Fruit fly (Drosophila melanogaster) whole organism, prepupa: ENCODE measurements around the gene Adhr.

ENCODE experiments used
- CG10631 ChIP-seq: fragments of 200-800 bp; sonication (Bioruptor generic); optimal IDR thresholded peaks from 2 replicates; lab custom pipeline; 2016; ENCODE audit warnings: missing biosample characterization, missing genetic modification characterization
- CG10669 ChIP-seq: fragments of 200-800 bp; sonication (Bioruptor generic); optimal IDR thresholded peaks from 3 replicates; lab custom pipeline; 2018; ENCODE audit warnings: missing biosample characterization, mild to moderate bottlenecking, missing genetic modification characterization, moderate library complexity
- CG11902 ChIP-seq: fragments of 200-800 bp; sonication (Bioruptor generic); optimal IDR thresholded peaks from 3 replicates; lab custom pipeline; 2016; ENCODE audit warnings: missing biosample characterization, missing genetic modification characterization
- CG15336 ChIP-seq: fragments of 200-800 bp; sonication (Bioruptor generic); IDR thresholded peaks from 2 replicates; pipeline ENCODE4 v1.3.6; 2022; ENCODE audit warnings: missing biosample characterization, missing genetic modification characterization
- CG3032 ChIP-seq: fragments of 200-800 bp; optimal IDR thresholded peaks from 2 replicates; lab custom pipeline; 2019; ENCODE audit warnings: missing biosample characterization, mild to moderate bottlenecking, missing genetic modification characterization, moderate library complexity
- CG31627 ChIP-seq: fragments of 200-800 bp; sonication (Bioruptor generic); optimal IDR thresholded peaks from 3 replicates; lab custom pipeline; 2016; ENCODE audit warnings: missing biosample characterization, missing genetic modification characterization
- CG32006 ChIP-seq: fragments of 200-800 bp; sonication (Bioruptor generic); optimal IDR thresholded peaks from 3 replicates; lab custom pipeline; 2017; ENCODE audit warnings: missing biosample characterization, mild to moderate bottlenecking, missing genetic modification characterization
- CG3919 ChIP-seq: fragments of 200-800 bp; sonication (Bioruptor generic); optimal IDR thresholded peaks from 3 replicates; lab custom pipeline; 2016; ENCODE audit warnings: missing biosample characterization, missing genetic modification characterization
- CG6163 ChIP-seq: fragments of 200-800 bp; sonication (Bioruptor generic); IDR thresholded peaks from 3 replicates; pipeline ENCODE4 v1.3.6; 2022; ENCODE audit warnings: missing biosample characterization, missing genetic modification characterization
- CG6276 ChIP-seq: fragments of 200-800 bp; sonication (Bioruptor generic); optimal IDR thresholded peaks from 2 replicates; lab custom pipeline; 2017; ENCODE audit warnings: missing biosample characterization, mild to moderate bottlenecking, missing genetic modification characterization
- CG6792 ChIP-seq: fragments of 200-800 bp; sonication (Bioruptor generic); optimal IDR thresholded peaks from 3 replicates; lab custom pipeline; 2016; ENCODE audit warnings: missing biosample characterization, missing genetic modification characterization
- CG6808 ChIP-seq: fragments of 200-800 bp; sonication (Bioruptor generic); optimal IDR thresholded peaks from 3 replicates; lab custom pipeline; 2017; ENCODE audit warnings: missing biosample characterization, missing genetic modification characterization, mild to moderate bottlenecking, moderate library complexity, missing genetic modification reagents
- CG6854 ChIP-seq: fragments of 200-800 bp; sonication (Bioruptor generic); optimal IDR thresholded peaks from 2 replicates; lab custom pipeline; 2017; ENCODE audit warnings: missing biosample characterization, mild to moderate bottlenecking, missing genetic modification characterization
- CG8319 ChIP-seq: fragments of 200-800 bp; sonication (Bioruptor generic); optimal IDR thresholded peaks from 3 replicates; lab custom pipeline; 2016; ENCODE audit warnings: missing biosample characterization, missing genetic modification characterization
- CG8632 ChIP-seq: fragments of 200-800 bp; sonication (Bioruptor generic); optimal IDR thresholded peaks from 3 replicates; lab custom pipeline; 2016; ENCODE audit warnings: missing biosample characterization, missing genetic modification characterization
- Eip78C ChIP-seq: fragments of 200-800 bp; sonication (Bioruptor generic); peaks from one replicate; lab custom pipeline; 2016; ENCODE audit warnings: missing biosample characterization, missing genetic modification characterization
- Eip93F ChIP-seq: fragments of 200-800 bp; sonication (Bioruptor generic); optimal IDR thresholded peaks from 2 replicates; lab custom pipeline; 2016; ENCODE audit warnings: missing biosample characterization, mild to moderate bottlenecking, missing genetic modification characterization
- Ets21C ChIP-seq: fragments of 200-800 bp; sonication (Bioruptor generic); optimal IDR thresholded peaks from 3 replicates; lab custom pipeline; 2016; ENCODE audit warnings: missing biosample characterization, missing genetic modification characterization
- Ets96B ChIP-seq: fragments of 200-800 bp; optimal IDR thresholded peaks from 2 replicates; lab custom pipeline; 2019; ENCODE audit warnings: missing biosample characterization, mild to moderate bottlenecking, missing genetic modification characterization, moderate library complexity
- Gug ChIP-seq: fragments of 200-800 bp; sonication (Bioruptor generic); IDR thresholded peaks from 2 replicates; pipeline ENCODE4 v1.3.6; 2022; ENCODE audit warnings: missing biosample characterization, missing genetic modification characterization
- Hr38 ChIP-seq: sonication (Bioruptor generic); optimal IDR thresholded peaks from 2 replicates; lab custom pipeline; 2016; ENCODE audit warnings: missing biosample characterization, missing genetic modification characterization
- Hr39 ChIP-seq: fragments of 200-800 bp; sonication (Bioruptor generic); optimal IDR thresholded peaks from 2 replicates; lab custom pipeline; 2016; ENCODE audit warnings: missing biosample characterization, missing genetic modification characterization
- Lpt ChIP-seq: fragments of 200-800 bp; sonication (Bioruptor generic); optimal IDR thresholded peaks from 3 replicates; lab custom pipeline; 2016; ENCODE audit warnings: missing biosample characterization, missing genetic modification characterization
- OdsH ChIP-seq: fragments of 200-800 bp; sonication (Bioruptor generic); optimal IDR thresholded peaks from 3 replicates; lab custom pipeline; 2016; ENCODE audit warnings: missing biosample characterization, missing genetic modification characterization
- Sox102F ChIP-seq: fragments of 200-800 bp; sonication (Bioruptor generic); optimal IDR thresholded peaks from 2 replicates; lab custom pipeline; 2016; ENCODE audit warnings: missing biosample characterization, mild to moderate bottlenecking, missing genetic modification characterization
- Sox14 ChIP-seq: fragments of 200-800 bp; sonication (Bioruptor generic); optimal IDR thresholded peaks from 3 replicates; lab custom pipeline; 2016; ENCODE audit warnings: missing biosample characterization, missing genetic modification characterization
- Sox15 ChIP-seq: fragments of 200-800 bp; sonication (Bioruptor generic); optimal IDR thresholded peaks from 3 replicates; lab custom pipeline; 2016; ENCODE audit warnings: missing biosample characterization, missing genetic modification characterization
- acj6 ChIP-seq: fragments of 200-800 bp; sonication (Bioruptor generic); optimal IDR thresholded peaks from 3 replicates; lab custom pipeline; 2016; ENCODE audit warnings: missing biosample characterization, missing genetic modification characterization
- dac ChIP-seq: fragments of 200-800 bp; sonication (Bioruptor generic); optimal IDR thresholded peaks from 2 replicates; lab custom pipeline; 2017; ENCODE audit warnings: missing biosample characterization, mild to moderate bottlenecking, missing genetic modification characterization
- dsx ChIP-seq: fragments of 200-800 bp; optimal IDR thresholded peaks from 3 replicates; lab custom pipeline; 2019; ENCODE audit warnings: missing biosample characterization, mild to moderate bottlenecking, missing genetic modification characterization, moderate library complexity; ENCODE audit not compliant: poor library complexity, severe bottlenecking
- eg ChIP-seq: fragments of 200-800 bp; sonication (Bioruptor generic); IDR thresholded peaks from 3 replicates; pipeline ENCODE4 v1.3.6; 2022; ENCODE audit warnings: missing biosample characterization, missing genetic modification characterization
- esn ChIP-seq: fragments of 200-800 bp; sonication (Bioruptor generic); optimal IDR thresholded peaks from 2 replicates; lab custom pipeline; 2016; ENCODE audit warnings: missing biosample characterization, mild to moderate bottlenecking, missing genetic modification characterization, moderate library complexity
- fd59A ChIP-seq: fragments of 200-800 bp; sonication (Bioruptor generic); optimal IDR thresholded peaks from 2 replicates; lab custom pipeline; 2017; ENCODE audit warnings: missing biosample characterization, mild to moderate bottlenecking, missing genetic modification characterization, missing genetic modification reagents
- fd85E ChIP-seq: fragments of 200-800 bp; sonication (Bioruptor generic); optimal IDR thresholded peaks from 3 replicates; lab custom pipeline; 2016; ENCODE audit warnings: missing biosample characterization, missing genetic modification characterization
- fkh ChIP-seq: fragments of 200-800 bp; sonication (Bioruptor generic); optimal IDR thresholded peaks from 3 replicates; lab custom pipeline; 2017; ENCODE audit warnings: missing biosample characterization, mild to moderate bottlenecking, missing genetic modification characterization, moderate library complexity
- lz ChIP-seq: fragments of 200-800 bp; sonication (Bioruptor generic); optimal IDR thresholded peaks from 3 replicates; lab custom pipeline; 2016; ENCODE audit warnings: missing biosample characterization, missing genetic modification characterization
- net ChIP-seq: fragments of 200-800 bp; sonication (Bioruptor generic); optimal IDR thresholded peaks from 3 replicates; lab custom pipeline; 2016; ENCODE audit warnings: missing biosample characterization, missing genetic modification characterization
- salr ChIP-seq, 2 experiments: fragments of 200-800 bp; sonication (Bioruptor generic); optimal IDR thresholded peaks; 3 replicates each; lab custom pipeline; 2016 to 2018; ENCODE audit warnings: missing biosample characterization in 2 of 2, missing genetic modification characterization in 2 of 2, mild to moderate bottlenecking in 1 of 2
- spab ChIP-seq: fragments of 200-800 bp; sonication (Bioruptor generic); optimal IDR thresholded peaks from 2 replicates; lab custom pipeline; 2017; ENCODE audit warnings: missing biosample characterization, mild to moderate bottlenecking, missing genetic modification characterization, missing genetic modification reagents
- ss ChIP-seq, 2 experiments: fragments of 200-800 bp; sonication (Bioruptor generic); optimal IDR thresholded peaks; 2 replicates in 1 of 2; 3 replicates in 1 of 2; lab custom pipeline; 2017 to 2018; ENCODE audit warnings: mild to moderate bottlenecking in 2 of 2, missing biosample characterization in 2 of 2, missing genetic modification characterization in 2 of 2, moderate library complexity in 1 of 2
- topi ChIP-seq: fragments of 200-800 bp; sonication (Bioruptor generic); optimal IDR thresholded peaks from 3 replicates; lab custom pipeline; 2016; ENCODE audit warnings: missing biosample characterization, missing genetic modification characterization
- vri ChIP-seq: fragments of 200-800 bp; sonication (Bioruptor generic); optimal IDR thresholded peaks from 3 replicates; lab custom pipeline; 2016; ENCODE audit warnings: missing biosample characterization, mild to moderate bottlenecking, missing genetic modification characterization

Gene Adhr

DNA sequence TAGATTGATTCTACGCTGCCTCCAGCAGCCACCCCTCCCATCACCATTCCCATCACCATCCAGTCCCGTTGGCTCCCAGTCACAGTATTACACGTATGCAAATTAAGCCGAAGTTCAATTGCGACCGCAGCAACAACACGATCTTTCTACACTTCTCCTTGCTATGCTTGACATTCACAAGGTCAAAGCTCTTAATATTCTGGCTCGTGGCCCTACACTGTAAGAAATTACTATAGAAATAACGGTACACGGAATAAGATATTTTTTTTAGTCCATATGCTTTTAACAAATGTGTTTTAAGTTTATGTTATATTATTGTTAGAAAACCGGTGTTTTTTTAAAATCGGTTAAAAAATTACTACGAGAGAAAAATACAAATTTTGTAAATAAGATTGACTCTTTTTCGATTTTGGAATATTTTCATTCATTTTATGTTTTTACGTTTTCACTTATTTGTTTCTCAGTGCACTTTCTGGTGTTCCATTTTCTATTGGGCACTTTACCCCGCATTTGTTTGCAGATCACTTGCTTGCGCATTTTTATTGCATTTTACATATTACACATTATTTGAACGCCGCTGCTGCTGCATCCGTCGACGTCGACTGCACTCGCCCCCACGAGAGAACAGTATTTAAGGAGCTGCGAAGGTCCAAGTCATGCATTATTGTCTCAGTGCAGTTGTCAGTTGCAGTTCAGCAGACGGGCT lies at the start of gene Adhr, which contains the start of gene Adh (continued):
- TF ChIP-seq CG6854 (GFP tag; lab: Kevin White, UChicago) (no peak), salr (GFP tag; optimal IDR thresholded peaks at IDR 0.05; lab: Kevin White, UChicago) (peak in 1 of 2 experiments; percentile 15), CG11902 (GFP tag; lab: Kevin White, UChicago) (peak; percentile 5), CG6808 (GFP tag; lab: Kevin White, UChicago) (peak; percentile 41), topi (peak; percentile 54), Lpt (peak; percentile 54), CG8319 (peak; percentile 52), esn (GFP tag; lab: Kevin White, UChicago) (peak; percentile 72), CG3032 (tag; lab: Kevin White, UChicago) (peak; percentile 46)

DNA sequence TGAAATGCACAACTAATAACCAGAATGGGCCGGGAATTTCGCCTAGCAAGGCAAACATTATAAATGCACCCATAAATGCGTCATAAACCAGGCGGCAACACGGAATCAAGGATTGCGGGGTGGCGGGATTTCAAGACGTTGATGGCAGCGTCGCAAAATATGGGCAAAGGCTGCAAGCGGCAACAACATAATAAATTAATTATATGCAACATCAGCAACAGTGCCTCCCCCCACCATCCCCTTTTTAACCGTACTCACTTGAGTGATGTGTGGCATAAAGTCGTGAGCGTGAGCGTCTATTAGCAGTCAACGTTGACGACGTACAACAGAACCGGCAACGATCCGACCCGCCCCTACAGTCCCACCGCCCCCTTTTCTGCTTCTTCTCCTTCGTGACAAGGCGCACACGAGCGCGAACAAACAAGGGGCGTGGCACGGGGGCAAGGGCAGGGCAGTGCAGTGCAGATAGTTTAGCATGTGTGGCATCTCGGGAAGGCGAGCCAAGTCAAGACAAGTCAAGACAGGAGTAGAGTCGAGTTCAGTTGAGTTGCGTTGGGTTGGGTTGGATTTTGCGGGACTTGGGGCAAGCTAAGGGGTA lies 46.7 kb upstream of the Adhr start:
- TF ChIP-seq Eip78C (GFP tag; lab: Kevin White, UChicago) (peak; percentile 36), CG32006 (GFP tag; lab: Kevin White, UChicago) (no peak), Lpt (peak; percentile 29), Sox102F (GFP tag; lab: Kevin White, UChicago) (no peak), CG6808 (GFP tag; lab: Kevin White, UChicago) (peak; percentile 6), net (GFP tag; lab: Kevin White, UChicago) (no peak), dsx (GFP tag; lab: Kevin White, UChicago) (peak; percentile 72), Ets96B (tag; lab: Kevin White, UChicago) (no peak), acj6 (GFP tag; lab: Kevin White, UChicago) (no peak), CG6792 (no peak), Eip93F (GFP tag; lab: Kevin White, UChicago) (no peak), CG6163 (no peak; the same call in 2 of the 3 replicates), CG3032 (tag; lab: Kevin White, UChicago) (no peak), CG8632 (GFP tag; lab: Kevin White, UChicago) (no peak), lz (GFP tag; lab: Kevin White, UChicago) (no peak), fd85E (GFP tag; lab: Kevin White, UChicago) (no peak), salr (GFP tag; optimal IDR thresholded peaks at IDR 0.05; lab: Kevin White, UChicago) (peak in 1 of 2 experiments; percentile 57), Hr38 (GFP tag; lab: Kevin White, UChicago) (no peak), ss (GFP tag; optimal IDR thresholded peaks at IDR 0.05; lab: Kevin White, UChicago) (peak; percentile 35 to 96), Hr39 (GFP tag; lab: Kevin White, UChicago) (no peak), dac (no peak), vri (no peak), CG11902 (GFP tag; lab: Kevin White, UChicago) (no peak), CG3919 (GFP tag; lab: Kevin White, UChicago) (no peak), Ets21C (GFP tag; lab: Kevin White, UChicago) (no peak), CG31627 (GFP tag; lab: Kevin White, UChicago) (no peak), fd59A (GFP tag; lab: Kevin White, UChicago) (no peak), OdsH (GFP tag; lab: Kevin White, UChicago) (no peak), CG6854 (GFP tag; lab: Kevin White, UChicago) (peak; percentile 33), CG15336 (no peak), Sox14 (no peak), Gug (GFP tag; lab: Robert Waterston, UW) (peak; percentile 46), Sox15 (GFP tag; lab: Kevin White, UChicago) (no peak), eg (0 out of 3 replicates have a peak, but pooled peaks have one; percentile 41), CG10631 (GFP tag; lab: Kevin White, UChicago) (no peak), fkh (GFP tag; lab: Kevin White, UChicago) (no peak), CG6276 (no peak), CG10669 (no peak), spab (GFP tag; lab: Kevin White, UChicago) (no peak)
